Worm (Caenorhabditis elegans): ENCODE results near the gene comt-5.

Gene comt-5

DNA sequence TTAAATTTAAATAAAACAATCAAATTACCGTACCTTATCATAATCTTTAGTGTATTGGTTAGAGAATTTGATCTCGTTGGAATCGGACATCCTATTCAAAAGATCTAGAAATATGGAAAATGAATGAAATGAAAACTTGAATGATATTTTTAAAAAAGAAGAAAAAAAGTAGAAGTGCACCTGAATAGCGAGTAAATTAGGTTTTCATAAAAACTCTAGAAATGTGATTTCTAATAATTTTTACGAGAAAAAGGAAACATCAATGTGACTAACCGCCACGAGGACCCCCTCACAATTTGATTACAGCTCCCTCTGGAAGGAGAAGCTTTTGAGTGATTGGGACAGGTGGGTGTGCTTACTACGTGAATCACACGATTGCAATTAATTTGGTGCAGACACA lies 7.5 kb downstream of the comt-5 start, which contains the start of gene Y40B10A.5:
Y40B10A.5 (minus strand) TSS at position 101 of the 400 bp plus-strand sequence.
- TF ChIP-seq ztf-16 (tag; optimal IDR thresholded peaks at IDR 0.05) (no peak), pros-1 (tag; optimal IDR thresholded peaks at IDR 0.05) (no peak), unc-55 (GFP tag; optimal IDR thresholded peaks at IDR 0.05) (no peak), dmd-4 (tag; optimal IDR thresholded peaks at IDR 0.05; ENCODE audit: borderline replicate concordance) (no peak), eyg-1 (tag; optimal IDR thresholded peaks at IDR 0.05) (no peak), unc-86 (tag; optimal IDR thresholded peaks at IDR 0.05) (no peak), K02D7.2 (tag; optimal IDR thresholded peaks at IDR 0.05) (no peak)

ce11 chrV:2035545-2035944 lies 17.9 kb downstream of the comt-5 start, which contains the start of gene srab-23:
srab-23 (minus strand) TSS chrV:2035645.
- TF ChIP-seq pha-4 (tag; optimal IDR thresholded peaks at IDR 0.05): no peak
- TF ChIP-seq ceh-6 (GFP tag; optimal IDR thresholded peaks at IDR 0.05): no peak
- no peak for TF ChIP-seq ceh-18 (tag; optimal IDR thresholded peaks at IDR 0.05)
- no peak for TF ChIP-seq rnt-1 (tag; optimal IDR thresholded peaks at IDR 0.05)
- TF ChIP-seq unc-3 (GFP tag; conservative IDR thresholded peaks at IDR 0.05): no peak
- no peak for TF ChIP-seq unc-3 (tag; optimal IDR thresholded peaks at IDR 0.05)
- TF ChIP-seq C08G9.2 (tag; optimal IDR thresholded peaks at IDR 0.05): no peak
- no peak for TF ChIP-seq T23F11.4 (GFP tag; optimal IDR thresholded peaks at IDR 0.05)
- TF ChIP-seq ceh-34 (tag; optimal IDR thresholded peaks at IDR 0.05): no peak
- TF ChIP-seq ceh-45 (GFP tag; IDR thresholded peaks at IDR 0.05): no peak
- no peak for TF ChIP-seq unc-86 (tag; optimal IDR thresholded peaks at IDR 0.05)
- no peak for TF ChIP-seq ceh-22 (tag; optimal IDR thresholded peaks at IDR 0.05)
- no peak for TF ChIP-seq hlh-13 (GFP tag; optimal IDR thresholded peaks at IDR 0.05)
- TF ChIP-seq zip-5 (tag; optimal IDR thresholded peaks at IDR 0.05): no peak
- TF ChIP-seq syd-9 (tag; optimal IDR thresholded peaks at IDR 0.05): no peak
- no peak for TF ChIP-seq ets-4 (tag; optimal IDR thresholded peaks at IDR 0.05)
- no peak for TF ChIP-seq tbx-7 (tag; optimal IDR thresholded peaks at IDR 0.05)
- TF ChIP-seq nhr-11 (tag; optimal IDR thresholded peaks at IDR 0.05): no peak
- TF ChIP-seq fkh-10 (GFP tag; optimal IDR thresholded peaks at IDR 0.05): no peak
- no peak for TF ChIP-seq C38D4.7 (GFP tag; optimal IDR thresholded peaks at IDR 0.05)
- no peak for TF ChIP-seq ceh-30 (tag; optimal IDR thresholded peaks at IDR 0.05)

DNA sequence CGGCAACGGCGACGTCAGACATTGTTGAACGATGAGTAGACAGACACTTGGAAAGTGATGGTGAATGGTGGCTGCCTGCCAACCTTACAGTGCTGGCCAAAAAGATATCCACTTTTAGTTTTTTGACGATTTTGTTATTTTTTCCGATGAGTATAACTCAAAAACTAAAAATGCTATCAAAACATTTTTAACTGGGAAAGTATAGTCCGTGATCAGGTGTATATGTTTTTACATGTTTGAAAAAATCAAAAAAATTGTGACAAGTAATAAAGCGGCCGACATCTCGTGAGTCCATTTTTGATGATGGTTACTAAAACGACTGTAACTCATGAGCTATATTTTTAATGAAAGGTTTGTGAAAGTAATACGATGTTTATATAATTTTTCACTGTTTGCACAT lies 22.0 kb downstream of the comt-5 start, which contains the start of gene hil-6:
hil-6 (minus strand) TSS at position 101 of the 400 bp plus-strand sequence.
- no peak for TF ChIP-seq hlh-13 (GFP tag; optimal IDR thresholded peaks at IDR 0.05)
- TF ChIP-seq ref-2 (tag; optimal IDR thresholded peaks at IDR 0.05): no peak
- TF ChIP-seq ceh-19 (GFP tag; optimal IDR thresholded peaks at IDR 0.05): no peak
- TF ChIP-seq hlh-15 (tag; optimal IDR thresholded peaks at IDR 0.05): no peak
- TF ChIP-seq sox-2 (GFP tag; IDR thresholded peaks at IDR 0.05): no peak
- TF ChIP-seq fkh-6 (tag; optimal IDR thresholded peaks at IDR 0.05): no peak
- TF ChIP-seq ceh-6 (GFP tag; optimal IDR thresholded peaks at IDR 0.05): no peak
- TF ChIP-seq che-1 (tag; optimal IDR thresholded peaks at IDR 0.05): no peak
- no peak for TF ChIP-seq rnt-1 (tag; optimal IDR thresholded peaks at IDR 0.05)
- no peak for TF ChIP-seq npax-4 (tag; optimal IDR thresholded peaks at IDR 0.05)

- TF ChIP-seq ceh-18 (tag; optimal IDR thresholded peaks at IDR 0.05) (no peak), pha-2 (tag; optimal IDR thresholded peaks at IDR 0.05) (no peak), ceh-30 (tag; optimal IDR thresholded peaks at IDR 0.05) (no peak), elt-2 (tag; optimal IDR thresholded peaks at IDR 0.05) (no peak), npax-4 (tag; optimal IDR thresholded peaks at IDR 0.05) (no peak), sdc-2 (tag; optimal IDR thresholded peaks at IDR 0.05) (no peak), lim-6 (tag; optimal IDR thresholded peaks at IDR 0.05) (no peak)
Measured at ce11 chrV:2030661-2031060, 22.7 kb downstream of the comt-5 start.
